Fruit fly (Drosophila melanogaster) whole organism, embryonic: ENCODE data around the gene Reg-2.

Experiments
- BtbVII ChIP-seq: fragments of 200-800 bp; sonication (Bioruptor generic); optimal IDR thresholded peaks from 3 replicates; lab custom pipeline; 2017; ENCODE audit warnings: missing biosample characterization, mild to moderate bottlenecking, missing genetic modification characterization
- C15 ChIP-seq: fragments of 200-800 bp; sonication (Bioruptor generic); IDR thresholded peaks from 3 replicates; pipeline ENCODE4 v1.3.6; 2022; ENCODE audit warnings: missing biosample characterization, missing genetic modification characterization
- CG10979 ChIP-seq: fragments of 200-800 bp; sonication (Bioruptor generic); optimal IDR thresholded peaks from 2 replicates; lab custom pipeline; 2018; ENCODE audit warnings: missing biosample characterization, mild to moderate bottlenecking, missing genetic modification characterization, moderate library complexity
- CG11093 ChIP-seq: fragments of 200-800 bp; sonication (Bioruptor generic); IDR thresholded peaks from 3 replicates; pipeline ENCODE4 v1.3.6; 2022; ENCODE audit warnings: missing biosample characterization, missing genetic modification characterization
- CG12219 ChIP-seq: fragments of 200-800 bp; sonication (Bioruptor generic); optimal IDR thresholded peaks from 3 replicates; lab custom pipeline; 2018; ENCODE audit warnings: missing biosample characterization, mild to moderate bottlenecking, missing genetic modification characterization
- CG12299 ChIP-seq: fragments of 200-800 bp; sonication (Bioruptor generic); optimal IDR thresholded peaks from 2 replicates; lab custom pipeline; 2018; ENCODE audit warnings: missing biosample characterization, mild to moderate bottlenecking, missing genetic modification characterization
- CG13296 ChIP-seq: fragments of 200-800 bp; sonication (Bioruptor generic); optimal IDR thresholded peaks from 3 replicates; lab custom pipeline; 2018; ENCODE audit warnings: missing biosample characterization, mild to moderate bottlenecking, missing genetic modification characterization
- CG15514 ChIP-seq: fragments of 200-800 bp; sonication (Bioruptor generic); optimal IDR thresholded peaks from 3 replicates; lab custom pipeline; 2017; ENCODE audit warnings: missing biosample characterization, missing genetic modification characterization, mild to moderate bottlenecking, moderate library complexity, missing genetic modification reagents
- CG17361 ChIP-seq: fragments of 200-800 bp; sonication (Bioruptor generic); IDR thresholded peaks from 3 replicates; pipeline ENCODE4 v1.3.6; 2022; ENCODE audit warnings: missing biosample characterization, missing genetic modification characterization
- CG17385 ChIP-seq: fragments of 200-800 bp; sonication (Bioruptor generic); optimal IDR thresholded peaks from 3 replicates; lab custom pipeline; 2018; ENCODE audit warnings: missing biosample characterization, mild to moderate bottlenecking, missing genetic modification characterization
- CG17568 ChIP-seq: fragments of 200-800 bp; sonication (Bioruptor generic); optimal IDR thresholded peaks from 2 replicates; lab custom pipeline; 2018; ENCODE audit warnings: missing biosample characterization, mild to moderate bottlenecking, missing genetic modification characterization, moderate library complexity
- CG17829 ChIP-seq: fragments of 200-800 bp; optimal IDR thresholded peaks from 2 replicates; lab custom pipeline; 2019; ENCODE audit warnings: missing biosample characterization, mild to moderate bottlenecking, missing genetic modification characterization, moderate library complexity
- CG1792 ChIP-seq: fragments of 200-800 bp; sonication (Bioruptor generic); optimal IDR thresholded peaks from 2 replicates; lab custom pipeline; 2016; ENCODE audit warnings: missing biosample characterization, missing genetic modification characterization
- CG2199 ChIP-seq: fragments of 200-800 bp; sonication (Bioruptor generic); IDR thresholded peaks from 3 replicates; pipeline ENCODE4 v1.3.6; 2022; ENCODE audit warnings: missing biosample characterization, missing genetic modification characterization
- CG2678 ChIP-seq: fragments of 200-800 bp; sonication (Bioruptor generic); optimal IDR thresholded peaks from 3 replicates; lab custom pipeline; 2019; ENCODE audit warnings: missing biosample characterization, mild to moderate bottlenecking, missing genetic modification characterization, moderate library complexity
- CG30431 ChIP-seq: fragments of 200-800 bp; sonication (Bioruptor generic); optimal IDR thresholded peaks from 2 replicates; lab custom pipeline; 2017; ENCODE audit warnings: missing biosample characterization, missing genetic modification characterization
- CG32767 ChIP-seq: fragments of 200-800 bp; sonication (Bioruptor generic); IDR thresholded peaks from 2 replicates; pipeline ENCODE4 v1.3.6; 2022; ENCODE audit warnings: missing biosample characterization, missing genetic modification characterization
- CG32772 ChIP-seq: fragments of 200-800 bp; sonication (Bioruptor generic); IDR thresholded peaks from 2 replicates; pipeline ENCODE4 v1.3.6; 2022; ENCODE audit warnings: missing biosample characterization, missing genetic modification characterization
- CG4404 ChIP-seq: fragments of 200-800 bp; sonication (Bioruptor generic); IDR thresholded peaks from 2 replicates; pipeline ENCODE4 v1.3.6; 2022; ENCODE audit warnings: missing biosample characterization, missing genetic modification characterization
- CG4730 ChIP-seq: fragments of 200-800 bp; sonication (Bioruptor generic); IDR thresholded peaks from 2 replicates; pipeline ENCODE4 v1.3.6; 2022; ENCODE audit warnings: missing biosample characterization, missing genetic modification characterization
- CG6175 ChIP-seq: fragments of 200-800 bp; sonication (Bioruptor generic); IDR thresholded peaks from 3 replicates; pipeline ENCODE4 v1.3.6; 2022; ENCODE audit warnings: missing biosample characterization, missing genetic modification characterization
- CG7963 ChIP-seq: fragments of 200-800 bp; sonication (Bioruptor generic); IDR thresholded peaks from 3 replicates; pipeline ENCODE4 v1.3.6; 2022; ENCODE audit warnings: missing biosample characterization, missing genetic modification characterization; ENCODE audit not compliant: partially characterized antibody
- CG9437 ChIP-seq: fragments of 200-800 bp; sonication (Bioruptor generic); optimal IDR thresholded peaks from 2 replicates; lab custom pipeline; 2018; ENCODE audit warnings: missing biosample characterization, mild to moderate bottlenecking, missing genetic modification characterization
- Dbx ChIP-seq: fragments of 200-800 bp; sonication (Bioruptor generic); IDR thresholded peaks from 3 replicates; pipeline ENCODE4 v1.3.6; 2022; ENCODE audit warnings: missing biosample characterization, missing genetic modification characterization
- Dref ChIP-seq: fragments of 200-800 bp; sonication (Bioruptor generic); IDR thresholded peaks from 2 replicates; pipeline ENCODE4 v1.3.6; 2022; ENCODE audit warnings: missing biosample characterization, missing genetic modification characterization
- GATAe ChIP-seq: fragments of 200-800 bp; sonication (Bioruptor generic); conservative IDR thresholded peaks from 2 replicates; pipeline ENCODE4 v1.3.6; 2022; ENCODE audit warnings: missing biosample characterization, missing genetic modification characterization
- Hr3 ChIP-seq: fragments of 200-800 bp; sonication (Bioruptor generic); optimal IDR thresholded peaks from 3 replicates; lab custom pipeline; 2016; ENCODE audit warnings: missing biosample characterization, missing genetic modification characterization
- Hr51 ChIP-seq, 2 experiments: fragments of 200-800 bp; sonication (Bioruptor generic); optimal IDR thresholded peaks; 2 replicates in 1 of 2; 3 replicates in 1 of 2; lab custom pipeline; 2016 to 2018; ENCODE audit warnings: missing biosample characterization in 2 of 2, missing genetic modification characterization in 2 of 2, mild to moderate bottlenecking in 1 of 2, moderate library complexity in 1 of 2
- Jarid2 ChIP-seq: fragments of 200-800 bp; sonication (Bioruptor generic); optimal IDR thresholded peaks from 3 replicates; lab custom pipeline; 2017; ENCODE audit warnings: mild to moderate bottlenecking, missing biosample characterization, missing genetic modification reagents, missing genetic modification characterization
- Mrtf ChIP-seq: fragments of 200-800 bp; sonication (Bioruptor generic); IDR thresholded peaks from 3 replicates; pipeline ENCODE4 v1.3.6; 2022; ENCODE audit warnings: missing biosample characterization, missing genetic modification characterization
- Opbp ChIP-seq: fragments of 200-800 bp; sonication (Bioruptor generic); IDR thresholded peaks from 3 replicates; pipeline ENCODE4 v1.3.6; 2022; ENCODE audit warnings: missing biosample characterization, missing genetic modification characterization; ENCODE audit not compliant: partially characterized antibody
- Sry-β ChIP-seq: fragments of 200-800 bp; sonication (Bioruptor generic); optimal IDR thresholded peaks from 2 replicates; lab custom pipeline; 2018; ENCODE audit warnings: missing biosample characterization, mild to moderate bottlenecking, missing genetic modification characterization, moderate library complexity
- ac ChIP-seq: fragments of 200-800 bp; sonication (Bioruptor generic); optimal IDR thresholded peaks from 3 replicates; lab custom pipeline; 2017; ENCODE audit warnings: missing biosample characterization, mild to moderate bottlenecking, missing genetic modification characterization
- ap ChIP-seq: fragments of 200-800 bp; sonication (Bioruptor generic); IDR thresholded peaks from 2 replicates; pipeline ENCODE4 v1.3.6; 2022; ENCODE audit warnings: missing biosample characterization, missing genetic modification characterization
- bab2 ChIP-seq: fragments of 200-800 bp; sonication (Bioruptor generic); optimal IDR thresholded peaks from 2 replicates; lab custom pipeline; 2016; ENCODE audit warnings: missing biosample characterization, missing genetic modification characterization
- bcd ChIP-seq: fragments of 200-800 bp; sonication (Bioruptor generic); optimal IDR thresholded peaks from 2 replicates; lab custom pipeline; 2017; ENCODE audit warnings: missing biosample characterization, mild to moderate bottlenecking, missing genetic modification characterization
- chif ChIP-seq, 2 experiments: fragments of 200-800 bp; sonication (Bioruptor generic); optimal IDR thresholded peaks; 3 replicates each; lab custom pipeline; 2016; ENCODE audit warnings: missing biosample characterization in 2 of 2, missing genetic modification characterization in 2 of 2
- crol ChIP-seq: fragments of 200-800 bp; sonication (Bioruptor generic); IDR thresholded peaks from 2 replicates; pipeline ENCODE4 v1.3.6; 2022; ENCODE audit warnings: missing biosample characterization, missing genetic modification characterization
- disco-r ChIP-seq: fragments of 200-800 bp; sonication (Bioruptor generic); optimal IDR thresholded peaks from 2 replicates; lab custom pipeline; 2016; ENCODE audit warnings: missing biosample characterization, missing genetic modification characterization
- exex ChIP-seq: fragments of 200-800 bp; sonication (Bioruptor generic); optimal IDR thresholded peaks from 4 replicates; lab custom pipeline; 2018; ENCODE audit warnings: missing biosample characterization, mild to moderate bottlenecking, missing genetic modification characterization, moderate library complexity
- gem ChIP-seq: fragments of 200-800 bp; sonication (Bioruptor generic); optimal IDR thresholded peaks from 2 replicates; lab custom pipeline; 2019; ENCODE audit warnings: missing biosample characterization, mild to moderate bottlenecking, missing genetic modification characterization, moderate library complexity
- gsb ChIP-seq: fragments of 200-800 bp; sonication (Bioruptor generic); IDR thresholded peaks from 2 replicates; pipeline ENCODE4 v1.3.6; 2022; ENCODE audit warnings: missing biosample characterization, missing genetic modification characterization
- jing ChIP-seq: fragments of 200-800 bp; sonication (Bioruptor generic); optimal IDR thresholded peaks from 2 replicates; lab custom pipeline; 2018; ENCODE audit warnings: missing biosample characterization, mild to moderate bottlenecking, missing genetic modification characterization
- lab ChIP-seq: fragments of 200-800 bp; sonication (Bioruptor generic); optimal IDR thresholded peaks from 3 replicates; lab custom pipeline; 2017; ENCODE audit warnings: missing biosample characterization, missing genetic modification characterization, mild to moderate bottlenecking, moderate library complexity, missing genetic modification reagents
- ranshi ChIP-seq: fragments of 200-800 bp; sonication (Bioruptor generic); IDR thresholded peaks from 2 replicates; pipeline ENCODE4 v1.3.6; 2022; ENCODE audit warnings: missing biosample characterization, missing genetic modification characterization
- rib ChIP-seq: fragments of 200-800 bp; sonication (Bioruptor generic); IDR thresholded peaks from 2 replicates; pipeline ENCODE4 v1.3.6; 2022; ENCODE audit warnings: missing biosample characterization, missing genetic modification characterization
- sc ChIP-seq, 3 experiments: fragments of >200 bp in 2 of 3; fragments of 200-800 bp in 1 of 3; sonication (Bioruptor generic) in 1 of 3; optimal IDR thresholded peaks; 2 replicates in 2 of 3; 3 replicates in 1 of 3; lab custom pipeline; 2017; ENCODE audit warnings: mild to moderate bottlenecking in 1 of 3, missing biosample characterization in 1 of 3, missing genetic modification characterization in 1 of 3, missing genetic modification reagents in 1 of 3
- sens-2 ChIP-seq: fragments of 200-800 bp; sonication (Bioruptor generic); IDR thresholded peaks from 2 replicates; pipeline ENCODE4 v1.3.6; 2022; ENCODE audit warnings: missing biosample characterization, missing genetic modification characterization
- sisA ChIP-seq: fragments of 200-800 bp; sonication (Bioruptor generic); IDR thresholded peaks from 2 replicates; pipeline ENCODE4 v1.3.6; 2022; ENCODE audit warnings: missing biosample characterization, missing genetic modification characterization
- ssp ChIP-seq: fragments of 200-800 bp; sonication (Bioruptor generic); IDR thresholded peaks from 2 replicates; pipeline ENCODE4 v1.3.6; 2022; ENCODE audit warnings: missing biosample characterization, missing genetic modification characterization

The Reg-2 gene

dm6 chr3L:654019-654418, 47.6 kb upstream of the Reg-2 start, which contains the start of the genes MED30 and Rev1 (continued):
- TF ChIP-seq CG12219 (GFP tag; lab: Kevin White, UChicago): peak; percentile 87
- peak; percentile 93 for TF ChIP-seq CG2199
- peak; percentile 82 for TF ChIP-seq exex (tag; lab: Kevin White, UChicago)
- peak; percentile 85 for TF ChIP-seq CG10979 (tag; lab: Kevin White, UChicago)
- peak; percentile 86 for TF ChIP-seq disco-r (GFP tag; lab: Kevin White, UChicago)
- TF ChIP-seq chif (GFP tag; optimal IDR thresholded peaks at IDR 0.05; lab: Kevin White, UChicago): peak; percentile 93 to 95
- TF ChIP-seq CG13296 (GFP tag; lab: Kevin White, UChicago): peak; percentile 93
- TF ChIP-seq CG2678 (tag; lab: Kevin White, UChicago): peak; percentile 93
- peak; percentile 87 for TF ChIP-seq ranshi (GFP tag; lab: Robert Waterston, UW)
- TF ChIP-seq Opbp: 0 out of 3 replicates have a peak, but pooled peaks have one; percentile 8
- TF ChIP-seq sc (optimal IDR thresholded peaks at IDR 0.05; lab: Kevin White, UChicago): no peak
- TF ChIP-seq sc (GFP tag; optimal IDR thresholded peaks at IDR 0.05; lab: Kevin White, UChicago): peak; percentile 53
- TF ChIP-seq sens-2 (GFP tag; lab: Robert Waterston, UW): 0 out of 2 replicates have a peak, but pooled peaks have one; percentile 55
- peak; percentile 93 for TF ChIP-seq CG17361 (GFP tag; lab: Robert Waterston, UW)
- TF ChIP-seq CG12299 (tag; lab: Kevin White, UChicago): peak; percentile 91
- peak; percentile 90 for TF ChIP-seq CG32772 (GFP tag; lab: Robert Waterston, UW)
- TF ChIP-seq Jarid2 (GFP tag; lab: Kevin White, UChicago): peak; percentile 59
- TF ChIP-seq Sry-β: peak; percentile 31
- TF ChIP-seq Mrtf (GFP tag; lab: Robert Waterston, UW): peak; percentile 87
- TF ChIP-seq ap (GFP tag; lab: Robert Waterston, UW): peak; percentile 78
- TF ChIP-seq ssp (GFP tag; lab: Robert Waterston, UW): peak; percentile 80
- TF ChIP-seq lab (GFP tag; lab: Kevin White, UChicago): peak; percentile 97
- peak; percentile 89 for TF ChIP-seq BtbVII
- peak; percentile 81 for TF ChIP-seq jing (GFP tag; lab: Kevin White, UChicago)
- TF ChIP-seq gsb (GFP tag; lab: Robert Waterston, UW): peak; percentile 89
- peak; percentile 92 to 97 for TF ChIP-seq Hr51 (GFP tag; optimal IDR thresholded peaks at IDR 0.05; lab: Kevin White, UChicago)
- TF ChIP-seq CG6175 (GFP tag; lab: Robert Waterston, UW): peak; percentile 78; the same call in 2 of the 3 replicates
- TF ChIP-seq CG9437 (GFP tag; lab: Kevin White, UChicago): peak; percentile 77
- TF ChIP-seq gem (tag; lab: Kevin White, UChicago): peak; percentile 96
- no peak for TF ChIP-seq crol (GFP tag; lab: Robert Waterston, UW)
- TF ChIP-seq GATAe (GFP tag; lab: Robert Waterston, UW): peak; percentile 67
- no peak for TF ChIP-seq CG7963 (GFP tag; lab: Robert Waterston, UW)
- peak; percentile 86 for TF ChIP-seq CG30431 (GFP tag; lab: Kevin White, UChicago)
- TF ChIP-seq CG32767 (GFP tag; lab: Robert Waterston, UW): peak; percentile 87
- TF ChIP-seq sisA (GFP tag; lab: Robert Waterston, UW): peak; percentile 89
- TF ChIP-seq rib: peak; percentile 86
- TF ChIP-seq bcd: peak; percentile 92
- TF ChIP-seq Dbx: peak; percentile 94
- TF ChIP-seq bab2 (GFP tag; lab: Kevin White, UChicago): peak; percentile 98
- TF ChIP-seq Dref (GFP tag; lab: Robert Waterston, UW): peak; percentile 70
- peak; percentile 90 for TF ChIP-seq CG15514 (GFP tag; lab: Kevin White, UChicago)
- peak; percentile 93 for TF ChIP-seq CG1792 (GFP tag; lab: Kevin White, UChicago)
- TF ChIP-seq Hr3 (GFP tag; lab: Kevin White, UChicago): peak; percentile 92
- peak; percentile 78 for TF ChIP-seq CG4404 (GFP tag; lab: Robert Waterston, UW)
- TF ChIP-seq CG17385 (GFP tag; lab: Kevin White, UChicago): peak; percentile 88
- TF ChIP-seq CG11093: peak; percentile 79
- no peak for TF ChIP-seq CG17568 (GFP tag; lab: Kevin White, UChicago)
- TF ChIP-seq CG4730 (GFP tag; lab: Robert Waterston, UW): peak; percentile 84
- TF ChIP-seq CG17829 (tag; lab: Kevin White, UChicago): peak; percentile 91
- peak; percentile 80 for TF ChIP-seq C15 (GFP tag; lab: Robert Waterston, UW)
- peak; percentile 2 for TF ChIP-seq ac (GFP tag; lab: Kevin White, UChicago)
